Worm (Caenorhabditis elegans) whole organism, midembryonic: ENCODE measurements around the gene snpc-1.2.

Experiments
- T22C8.4 ChIP-seq: fragments of 200-800 bp; sonication (Bioruptor generic); IDR thresholded peaks from 2 replicates; pipeline ENCODE4 v1.3.6; 2022; ENCODE audit warnings: missing genetic modification characterization, missing compliant biosample characterization
- cog-1 ChIP-seq: sonication (generic microtip); optimal IDR thresholded peaks from 2 replicates; lab custom pipeline; 2016; ENCODE audit warnings: missing genetic modification characterization, missing compliant biosample characterization
- flt-1 ChIP-seq: fragments of 200-800 bp; sonication (Bioruptor generic); IDR thresholded peaks from 2 replicates; pipeline ENCODE4 v1.3.6; 2022; ENCODE audit warnings: missing genetic modification characterization, missing compliant biosample characterization
- klf-2 ChIP-seq: fragments of 200-800 bp; sonication (Bioruptor generic); conservative IDR thresholded peaks from 2 replicates; pipeline ENCODE4 v1.3.6; 2022; ENCODE audit warnings: missing genetic modification reagents, missing genetic modification characterization, missing compliant biosample characterization
- med-1 ChIP-seq: sonication (generic microtip); optimal IDR thresholded peaks from 2 replicates; lab custom pipeline; 2017; ENCODE audit warnings: missing genetic modification characterization, mild to moderate bottlenecking, missing compliant biosample characterization, antibody characterized with exemption, missing genetic modification reagents; ENCODE audit not compliant: insufficient read depth
- ref-1 ChIP-seq: fragments of 200-800 bp; sonication (Bioruptor generic); conservative IDR thresholded peaks from 2 replicates; pipeline ENCODE4 v1.3.6; 2022; ENCODE audit warnings: missing genetic modification reagents, missing genetic modification characterization, missing compliant biosample characterization
- tab-1 ChIP-seq: fragments of 200-800 bp; sonication (Bioruptor generic); IDR thresholded peaks from 2 replicates; pipeline ENCODE4 v1.3.6; 2022; ENCODE audit warnings: missing genetic modification characterization, missing compliant biosample characterization
- ztf-23 ChIP-seq: fragments of 200-800 bp; sonication (Bioruptor generic); IDR thresholded peaks from 2 replicates; pipeline ENCODE4 v1.3.6; 2022; ENCODE audit warnings: missing genetic modification reagents, missing genetic modification characterization, missing compliant biosample characterization
- ztf-29 ChIP-seq: fragments of 200-800 bp; sonication (Bioruptor generic); IDR thresholded peaks from 2 replicates; pipeline ENCODE4 v1.3.6; 2022; ENCODE audit warnings: missing genetic modification reagents, missing genetic modification characterization, missing compliant biosample characterization

DNA sequence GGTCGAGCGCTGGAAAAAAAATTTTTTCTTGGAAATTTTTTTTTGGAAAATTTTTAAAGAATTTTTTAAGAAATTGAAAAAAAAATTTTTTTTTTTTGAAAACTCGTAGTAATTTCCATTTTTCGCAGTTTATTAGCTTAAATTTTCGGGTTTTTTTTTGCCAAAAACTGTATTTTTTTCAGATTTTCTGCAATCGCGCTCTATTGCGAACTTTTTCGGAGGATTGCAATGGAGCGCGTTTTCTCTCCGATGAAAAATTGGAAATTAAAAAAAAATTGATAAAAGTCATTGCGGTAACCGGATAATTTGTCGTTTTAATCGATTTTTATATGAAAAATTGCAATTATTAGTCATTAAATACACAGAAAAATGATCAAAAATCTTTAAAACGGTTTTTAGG lies 17.6 kb downstream of the snpc-1.2 start:
- TF ChIP-seq ztf-29 (no peak), med-1 (GFP tag; lab: Kevin White, UChicago) (no peak), ref-1 (no peak), flt-1 (GFP tag; lab: Robert Waterston, UW) (no peak), cog-1 (no peak), ztf-23 (no peak), klf-2 (GFP tag; lab: Robert Waterston, UW) (no peak), T22C8.4 (GFP tag; lab: Robert Waterston, UW) (no peak), tab-1 (GFP tag; lab: Robert Waterston, UW) (no peak)
